Fruit fly (Drosophila melanogaster) whole organism: ENCODE measurements around the gene CG42655.

ENCODE experiments used
- CG8478 ChIP-seq: fragments of >200 bp; optimal IDR thresholded peaks from 2 replicates; lab custom pipeline; 2018; ENCODE audit warnings: inconsistent platforms
- pan ChIP-seq: fragments of >200 bp; optimal IDR thresholded peaks from 2 replicates; lab custom pipeline; 2017

dm6 chr3L:19988891-19989290, 35.4 kb upstream of the CG42655 start, which contains the start of gene Csas:
- TF ChIP-seq CG8478 (lab: Kevin White, UChicago) (no peak), pan (no peak)
